Worm (Caenorhabditis elegans) whole organism, L3 larva: ENCODE results near the gene lect-2.

Experiments used
- ceh-82 ChIP-seq: fragments of 150-350 bp; optimal IDR thresholded peaks from 2 replicates; lab custom pipeline; 2014; ENCODE audit warnings: missing biosample characterization, missing genetic modification characterization
- elt-3 ChIP-seq, 3 experiments: fragments of 150-350 bp in 1 of 3; sonication (generic microtip) in 2 of 3; optimal IDR thresholded peaks; 2 replicates in 2 of 3; 4 replicates in 1 of 3; lab custom pipeline; 2014 to 2017; ENCODE audit warnings: missing biosample characterization in 3 of 3, missing genetic modification characterization in 3 of 3
- eor-1 ChIP-seq, 2 experiments: fragments of 150-350 bp; optimal IDR thresholded peaks; 2 replicates each; lab custom pipeline; 2014 to 2018; ENCODE audit warnings: missing biosample characterization in 2 of 2, missing genetic modification characterization in 2 of 2
- fos-1 ChIP-seq: fragments of 150-350 bp; optimal IDR thresholded peaks from 2 replicates; lab custom pipeline; 2014; ENCODE audit warnings: missing biosample characterization, missing genetic modification characterization
- jun-1 ChIP-seq: fragments of 150-350 bp; optimal IDR thresholded peaks from 2 replicates; lab custom pipeline; 2014; ENCODE audit warnings: missing biosample characterization, missing genetic modification reagents, missing genetic modification characterization
- nfya-1 ChIP-seq: sonication (generic microtip); optimal IDR thresholded peaks from 2 replicates; lab custom pipeline; 2017; ENCODE audit warnings: missing genetic modification characterization, mild to moderate bottlenecking, missing compliant biosample characterization, antibody characterized with exemption, moderate library complexity; ENCODE audit not compliant: insufficient read depth
- nhr-12 ChIP-seq: fragments of 150-350 bp; optimal IDR thresholded peaks from 2 replicates; lab custom pipeline; 2014; ENCODE audit warnings: missing biosample characterization, missing genetic modification characterization
- nhr-23 ChIP-seq: fragments of 150-350 bp; optimal IDR thresholded peaks from 2 replicates; lab custom pipeline; 2014; ENCODE audit warnings: missing biosample characterization, missing genetic modification reagents, missing genetic modification characterization
- nhr-237 ChIP-seq: fragments of 150-350 bp; optimal IDR thresholded peaks from 2 replicates; lab custom pipeline; 2014; ENCODE audit warnings: missing biosample characterization, missing genetic modification characterization
- nhr-28 ChIP-seq: fragments of 150-350 bp; optimal IDR thresholded peaks from 2 replicates; lab custom pipeline; 2014; ENCODE audit warnings: missing biosample characterization, missing genetic modification characterization
- nhr-77 ChIP-seq: fragments of 150-350 bp; optimal IDR thresholded peaks from 2 replicates; lab custom pipeline; 2014; ENCODE audit warnings: missing biosample characterization, missing genetic modification characterization
- tbx-2 ChIP-seq: sonication (generic microtip); optimal IDR thresholded peaks from 2 replicates; lab custom pipeline; 2016; ENCODE audit warnings: mild to moderate bottlenecking, missing genetic modification characterization, missing compliant biosample characterization
- unc-62 ChIP-seq: fragments of 150-350 bp; sonication (generic microtip); optimal IDR thresholded peaks from 4 replicates; lab custom pipeline; 2014; ENCODE audit warnings: missing biosample characterization, missing genetic modification reagents, missing genetic modification characterization

ce11 chrII:5779866-5780265 is 10.7 kb upstream of the lect-2 start:
- peak; percentile 51 for TF ChIP-seq nfya-1 (tag; lab: Kevin White, UChicago)
- no peak for TF ChIP-seq eor-1 (tag; optimal IDR thresholded peaks at IDR 0.05; lab: Kevin White, UChicago)
- no peak for TF ChIP-seq elt-3 (tag; optimal IDR thresholded peaks at IDR 0.05; lab: Kevin White, UChicago)
- no peak for TF ChIP-seq nhr-237
- no peak for TF ChIP-seq nhr-12 (tag; lab: Kevin White, UChicago)
- no peak for TF ChIP-seq fos-1 (tag; lab: Kevin White, UChicago)
- TF ChIP-seq jun-1 = no peak
- no peak for TF ChIP-seq tbx-2 (tag; lab: Kevin White, UChicago)
- no peak for TF ChIP-seq nhr-28 (tag; lab: Kevin White, UChicago)
- TF ChIP-seq unc-62 (GFP tag; lab: Kevin White, UChicago) = no peak
- no peak for TF ChIP-seq ceh-82
- TF ChIP-seq nhr-77 (tag; lab: Kevin White, UChicago) = no peak
- TF ChIP-seq nhr-23 = no peak
